Worm (Caenorhabditis elegans) whole organism, L2 larva: ENCODE data around the gene F33A8.4.

Experiments used
- C34F6.9 ChIP-seq: fragments of 150-350 bp; optimal IDR thresholded peaks from 2 replicates; lab custom pipeline; 2014; ENCODE audit warnings: missing biosample characterization, missing genetic modification characterization
- alr-1 ChIP-seq: fragments of 150-350 bp; optimal IDR thresholded peaks from 2 replicates; lab custom pipeline; 2014; ENCODE audit warnings: missing biosample characterization, missing genetic modification characterization
- elt-1 ChIP-seq: fragments of 150-350 bp; optimal IDR thresholded peaks from 2 replicates; lab custom pipeline; 2014; ENCODE audit warnings: missing biosample characterization, missing genetic modification characterization
- nhr-11 ChIP-seq: fragments of 150-350 bp; optimal IDR thresholded peaks from 2 replicates; lab custom pipeline; 2014; ENCODE audit warnings: missing biosample characterization, missing genetic modification characterization
- nhr-25 ChIP-seq: fragments of 150-350 bp; sonication (generic microtip); optimal IDR thresholded peaks from 3 replicates; lab custom pipeline; 2014; ENCODE audit warnings: missing biosample characterization, missing genetic modification characterization

DNA sequence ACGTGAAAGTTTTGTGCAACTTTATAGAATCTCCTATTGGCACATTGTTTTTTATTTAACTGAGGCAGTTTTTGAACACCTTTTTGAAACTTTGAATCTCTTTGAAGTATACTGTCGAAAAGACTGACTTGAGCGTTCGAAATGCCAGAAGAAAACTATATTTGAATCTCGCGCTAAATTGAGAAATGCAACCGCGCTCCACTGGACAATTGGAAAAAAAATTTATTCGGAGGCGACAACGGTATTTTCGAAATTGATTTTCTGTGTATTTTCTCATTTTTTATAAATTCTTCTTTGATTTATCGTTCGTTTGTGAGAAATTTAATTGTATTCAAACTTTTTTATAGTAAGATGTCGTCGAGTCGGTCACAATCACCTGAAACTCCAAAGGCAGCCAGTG, 26.8 kb downstream of the F33A8.4 start, which contains the start of gene let-858:
- TF ChIP-seq elt-1 (tag; lab: Kevin White, UChicago) (no peak), alr-1 (tag; lab: Kevin White, UChicago) (no peak), C34F6.9 (tag; lab: Kevin White, UChicago) (peak; percentile 58), nhr-11 (tag; lab: Kevin White, UChicago) (no peak), nhr-25 (tag; lab: Kevin White, UChicago) (peak; percentile 57)
